Worm (Caenorhabditis elegans) whole organism, L4 larva: ENCODE measurements around the gene egl-43.

Experiments used
- F44E2.7 ChIP-seq: fragments of 200-800 bp; sonication (Bioruptor generic); IDR thresholded peaks from 2 replicates; pipeline ENCODE4 v2.1.2; 2022; ENCODE audit warnings: missing genetic modification characterization, missing compliant biosample characterization
- R02D3.7 ChIP-seq: fragments of 150-350 bp; sonication (generic microtip); optimal IDR thresholded peaks from 3 replicates; lab custom pipeline; 2014; ENCODE audit warnings: missing biosample characterization, missing genetic modification characterization
- T26A8.4 ChIP-seq: fragments of 200-800 bp; sonication (Bioruptor generic); IDR thresholded peaks from 2 replicates; pipeline ENCODE4 v1.3.6; 2022; ENCODE audit warnings: missing genetic modification characterization, missing compliant biosample characterization
- Y105C5A.15 ChIP-seq: fragments of 200-800 bp; sonication (Bioruptor generic); IDR thresholded peaks from 2 replicates; pipeline ENCODE4 v1.3.6; 2022; ENCODE audit warnings: missing genetic modification characterization, missing compliant biosample characterization
- Y48G9A.11 ChIP-seq: fragments of 200-800 bp; sonication (Bioruptor generic); IDR thresholded peaks from 2 replicates; pipeline ENCODE4 v1.3.6; 2022; ENCODE audit warnings: missing genetic modification reagents, missing genetic modification characterization, missing compliant biosample characterization
- Y75B8A.6 ChIP-seq: fragments of 200-800 bp; sonication (Bioruptor generic); IDR thresholded peaks from 2 replicates; pipeline ENCODE4 v1.3.6; 2022; ENCODE audit warnings: missing genetic modification reagents, missing genetic modification characterization, missing compliant biosample characterization
- ZK337.2 ChIP-seq: fragments of 200-800 bp; sonication (Bioruptor generic); IDR thresholded peaks from 2 replicates; pipeline ENCODE4 v1.3.6; 2022; ENCODE audit warnings: missing genetic modification reagents, missing genetic modification characterization, missing compliant biosample characterization
- aha-1 ChIP-seq: fragments of 150-350 bp; peaks from one replicate; lab custom pipeline; 2014; ENCODE audit warnings: missing biosample characterization, missing genetic modification characterization
- ceh-28 ChIP-seq: fragments of 150-350 bp; optimal IDR thresholded peaks from 2 replicates; lab custom pipeline; 2014; ENCODE audit warnings: missing biosample characterization, missing genetic modification reagents, missing genetic modification characterization
- daf-12 ChIP-seq: fragments of 150-350 bp; optimal IDR thresholded peaks from 2 replicates; lab custom pipeline; 2014; ENCODE audit warnings: missing biosample characterization, missing genetic modification reagents, missing genetic modification characterization
- daf-19 ChIP-seq: fragments of 200-800 bp; sonication (Bioruptor generic); conservative IDR thresholded peaks from 2 replicates; pipeline ENCODE4 v1.3.6; 2022; ENCODE audit warnings: missing genetic modification characterization, missing compliant biosample characterization
- duxl-1 ChIP-seq: sonication (generic microtip); optimal IDR thresholded peaks from 2 replicates; lab custom pipeline; 2016; ENCODE audit warnings: mild to moderate bottlenecking, missing genetic modification characterization, moderate library complexity, missing compliant biosample characterization; ENCODE audit not compliant: poor library complexity
- dve-1 ChIP-seq: sonication (generic microtip); optimal IDR thresholded peaks from 2 replicates; lab custom pipeline; 2017; ENCODE audit warnings: antibody characterized with exemption, mild to moderate bottlenecking, missing genetic modification characterization, missing compliant biosample characterization; ENCODE audit not compliant: insufficient read depth
- egl-27 ChIP-seq: sonication (generic microtip); optimal IDR thresholded peaks from 3 replicates; lab custom pipeline; 2017; ENCODE audit warnings: missing biosample characterization, missing genetic modification reagents, missing genetic modification characterization
- gei-8 ChIP-seq: fragments of 200-800 bp; sonication (Bioruptor generic); optimal IDR thresholded peaks from 2 replicates; lab custom pipeline; 2018; ENCODE audit warnings: mild to moderate bottlenecking, missing genetic modification characterization, missing compliant biosample characterization
- hif-1 ChIP-seq, 2 experiments: sonication (generic microtip); optimal IDR thresholded peaks; 2 replicates each; lab custom pipeline; 2016 to 2017; ENCODE audit warnings: missing compliant biosample characterization in 2 of 2, missing genetic modification characterization in 2 of 2, missing genetic modification reagents in 2 of 2, missing genotype in 2 of 2, mild to moderate bottlenecking in 1 of 2
- hlh-11 ChIP-seq: fragments of 200-800 bp; sonication (Bioruptor generic); optimal IDR thresholded peaks from 2 replicates; lab custom pipeline; 2018; ENCODE audit warnings: mild to moderate bottlenecking, missing genetic modification characterization, missing compliant biosample characterization
- hmg-1.1 ChIP-seq: fragments of 200-800 bp; sonication (Bioruptor generic); IDR thresholded peaks from 2 replicates; pipeline ENCODE4 v1.3.6; 2022; ENCODE audit warnings: missing genetic modification reagents, missing genetic modification characterization, missing compliant biosample characterization
- lim-7 ChIP-seq: fragments of 200-800 bp; sonication (Bioruptor generic); IDR thresholded peaks from 2 replicates; pipeline ENCODE4 v1.3.6; 2022; ENCODE audit warnings: missing genetic modification characterization, missing compliant biosample characterization
- lin-1 ChIP-seq: fragments of 200-800 bp; sonication (Bioruptor generic); IDR thresholded peaks from 2 replicates; pipeline ENCODE4 v1.3.6; 2022; ENCODE audit warnings: missing genetic modification reagents, missing genetic modification characterization, missing compliant biosample characterization
- lin-39 ChIP-seq: fragments of 150-350 bp; optimal IDR thresholded peaks from 2 replicates; lab custom pipeline; 2014; ENCODE audit warnings: missing biosample characterization, missing genetic modification reagents, missing genetic modification characterization
- madf-5 ChIP-seq, 2 experiments: fragments of 200-800 bp; sonication (Bioruptor generic); IDR thresholded peaks; 2 replicates each; pipeline ENCODE4 v1.3.6; 2022; ENCODE audit warnings: missing compliant biosample characterization in 2 of 2, missing genetic modification characterization in 2 of 2
- mdl-1 ChIP-seq, 2 experiments: fragments of 150-350 bp in 1 of 2; sonication (generic microtip) in 1 of 2; optimal IDR thresholded peaks; 2 replicates each; lab custom pipeline; 2014 to 2017; ENCODE audit warnings: missing biosample characterization in 2 of 2, missing genetic modification characterization in 2 of 2
- mep-1 ChIP-seq: fragments of 150-350 bp; sonication (generic microtip); optimal IDR thresholded peaks from 3 replicates; lab custom pipeline; 2014; ENCODE audit warnings: missing biosample characterization, missing genetic modification characterization
- nhr-10 ChIP-seq: fragments of 150-350 bp; optimal IDR thresholded peaks from 2 replicates; lab custom pipeline; 2014; ENCODE audit warnings: missing biosample characterization, missing genetic modification characterization
- nhr-102 ChIP-seq: sonication (generic microtip); optimal IDR thresholded peaks from 2 replicates; lab custom pipeline; 2016; ENCODE audit warnings: mild to moderate bottlenecking, missing genetic modification characterization, moderate library complexity, missing compliant biosample characterization
- nhr-111 ChIP-seq: fragments of 200-800 bp; sonication (Bioruptor generic); optimal IDR thresholded peaks from 2 replicates; lab custom pipeline; 2018; ENCODE audit warnings: mild to moderate bottlenecking, missing genetic modification characterization, missing compliant biosample characterization
- nhr-237 ChIP-seq: sonication (generic microtip); optimal IDR thresholded peaks from 2 replicates; lab custom pipeline; 2017; ENCODE audit warnings: missing biosample characterization, missing genetic modification characterization
- nhr-41 ChIP-seq: fragments of 200-800 bp; sonication (Bioruptor generic); IDR thresholded peaks from 2 replicates; pipeline ENCODE4 v1.3.6; 2022; ENCODE audit warnings: missing genetic modification reagents, missing genetic modification characterization, missing compliant biosample characterization
- nhr-76 ChIP-seq: fragments of 150-350 bp; optimal IDR thresholded peaks from 2 replicates; lab custom pipeline; 2014; ENCODE audit warnings: missing biosample characterization, missing genetic modification characterization
- nhr-77 ChIP-seq: fragments of 150-350 bp; optimal IDR thresholded peaks from 2 replicates; lab custom pipeline; 2014; ENCODE audit warnings: missing biosample characterization, missing genetic modification characterization
- pha-4 ChIP-seq, 2 experiments: fragments of 150-350 bp in 1 of 2; fragments of 200-800 bp in 1 of 2; sonication (Bioruptor generic) in 1 of 2; IDR thresholded peaks in 1 of 2; optimal IDR thresholded peaks in 1 of 2; 2 replicates each; pipeline versions ENCODE4 v1.3.6 to Lab custom; 2014 to 2022; ENCODE audit warnings: missing genetic modification characterization in 2 of 2, missing genetic modification reagents in 2 of 2, missing biosample characterization in 1 of 2, missing compliant biosample characterization in 1 of 2
- saeg-2 ChIP-seq: fragments of 200-800 bp; sonication (Bioruptor generic); IDR thresholded peaks from 2 replicates; pipeline ENCODE4 v1.3.6; 2022; ENCODE audit warnings: missing genetic modification reagents, missing genetic modification characterization, missing compliant biosample characterization
- sdz-12 ChIP-seq: fragments of 200-800 bp; sonication (Bioruptor generic); optimal IDR thresholded peaks from 2 replicates; lab custom pipeline; 2018; ENCODE audit warnings: mild to moderate bottlenecking, missing genetic modification characterization, missing compliant biosample characterization
- snpc-1.2 ChIP-seq: fragments of 200-800 bp; sonication (Bioruptor generic); IDR thresholded peaks from 2 replicates; pipeline ENCODE4 v1.3.6; 2022; ENCODE audit warnings: missing genetic modification reagents, missing genetic modification characterization, missing compliant biosample characterization
- spr-1 ChIP-seq: sonication (generic microtip); optimal IDR thresholded peaks from 2 replicates; lab custom pipeline; 2016; ENCODE audit warnings: mild to moderate bottlenecking, missing genetic modification characterization, missing compliant biosample characterization
- tra-1 ChIP-seq: fragments of 200-800 bp; sonication (Bioruptor generic); IDR thresholded peaks from 2 replicates; pipeline ENCODE4 v1.3.6; 2022; ENCODE audit warnings: missing genetic modification reagents, missing genetic modification characterization, missing compliant biosample characterization
- unc-39 ChIP-seq: sonication (generic microtip); optimal IDR thresholded peaks from 2 replicates; lab custom pipeline; 2017; ENCODE audit warnings: missing biosample characterization, missing genetic modification characterization
- unc-62 ChIP-seq, 3 experiments: fragments of 150-350 bp in 1 of 3; sonication (generic microtip); optimal IDR thresholded peaks in 2 of 3; peaks in 1 of 3; 1 replicate in 1 of 3; 2 replicates in 2 of 3; lab custom pipeline; 2014 to 2017; ENCODE audit warnings: missing biosample characterization in 3 of 3, missing genetic modification characterization in 3 of 3, missing genetic modification reagents in 3 of 3, missing genotype in 1 of 3
- vab-7 ChIP-seq: fragments of 200-800 bp; sonication (Bioruptor generic); IDR thresholded peaks from 2 replicates; pipeline ENCODE4 v1.3.6; 2022; ENCODE audit warnings: missing genetic modification reagents, missing genetic modification characterization, missing compliant biosample characterization
- zag-1 ChIP-seq: fragments of 150-350 bp; optimal IDR thresholded peaks from 2 replicates; lab custom pipeline; 2014; ENCODE audit warnings: missing biosample characterization, missing genetic modification characterization
- zip-11 ChIP-seq: fragments of 200-800 bp; sonication (Bioruptor generic); IDR thresholded peaks from 2 replicates; pipeline ENCODE4 v1.3.6; 2022; ENCODE audit warnings: missing genetic modification characterization, missing compliant biosample characterization

The egl-43 gene

ce11 chrII:10001065-10001464 lies 46.1 kb downstream of the egl-43 start, which contains the start of gene nlt-1 (continued):
- no peak for TF ChIP-seq daf-12 (tag; lab: Kevin White, UChicago)
- no peak for TF ChIP-seq lin-39 (tag; lab: Kevin White, UChicago)
- TF ChIP-seq vab-7 (GFP tag; lab: Robert Waterston, UW): no peak
- TF ChIP-seq hif-1 (tag; optimal IDR thresholded peaks at IDR 0.05; lab: Kevin White, UChicago): no peak
- no peak for TF ChIP-seq daf-19 (GFP tag; lab: Robert Waterston, UW)
- TF ChIP-seq nhr-41: no peak; the same call in 1 of the 2 replicates
- TF ChIP-seq nhr-111 (GFP tag; lab: Kevin White, UChicago): no peak
- no peak for TF ChIP-seq duxl-1
- TF ChIP-seq aha-1 (tag; lab: Kevin White, UChicago): no peak
- peak; percentile 44 for TF ChIP-seq mep-1 (tag; lab: Kevin White, UChicago)
- no peak for TF ChIP-seq sdz-12 (GFP tag; lab: Kevin White, UChicago)
- TF ChIP-seq Y105C5A.15: no peak
- peak; percentile 57 for TF ChIP-seq nhr-10
- no peak for TF ChIP-seq F44E2.7 (GFP tag; lab: Robert Waterston, UW)
- TF ChIP-seq nhr-102: peak; percentile 55
- peak in 1 of 2 experiments; percentile 55 for TF ChIP-seq mdl-1 (tag; optimal IDR thresholded peaks at IDR 0.05; lab: Kevin White, UChicago)
- no peak for TF ChIP-seq nhr-237 (tag; lab: Kevin White, UChicago)
- no peak for TF ChIP-seq T26A8.4
- TF ChIP-seq zag-1: no peak
- no peak for TF ChIP-seq pha-4 (GFP tag; IDR thresholded peaks at IDR 0.05; lab: Robert Waterston, UW)
- TF ChIP-seq pha-4 (tag; optimal IDR thresholded peaks at IDR 0.05; lab: Kevin White, UChicago): no peak
- TF ChIP-seq lin-1 (GFP tag; lab: Robert Waterston, UW): 0 out of 2 replicates have a peak, but pooled peaks have one; percentile 44
- TF ChIP-seq hmg-1.1: no peak
- no peak for TF ChIP-seq snpc-1.2 (GFP tag; lab: Robert Waterston, UW)
- TF ChIP-seq ZK337.2 (GFP tag; lab: Robert Waterston, UW): no peak
- no peak for TF ChIP-seq Y75B8A.6
- TF ChIP-seq madf-5 (GFP tag; IDR thresholded peaks at IDR 0.05; lab: Robert Waterston, UW): no peak
- TF ChIP-seq zip-11 (GFP tag; lab: Robert Waterston, UW): no peak
- no peak for TF ChIP-seq egl-27
- peak; percentile 86 for TF ChIP-seq hlh-11
- no peak for TF ChIP-seq Y48G9A.11 (GFP tag; lab: Robert Waterston, UW)
- TF ChIP-seq nhr-77 (tag; lab: Kevin White, UChicago): peak; percentile 93
- TF ChIP-seq nhr-76: no peak
- TF ChIP-seq dve-1 (tag; lab: Kevin White, UChicago): peak; percentile 81
- no peak for TF ChIP-seq unc-39
- no peak for TF ChIP-seq gei-8 (GFP tag; lab: Kevin White, UChicago)
- peak; percentile 72; the same call in 1 of the 2 replicates for TF ChIP-seq tra-1 (GFP tag; lab: Robert Waterston, UW)
- TF ChIP-seq saeg-2: no peak
- no peak for TF ChIP-seq R02D3.7 (tag; lab: Kevin White, UChicago)
- no peak for TF ChIP-seq lim-7 (GFP tag; lab: Robert Waterston, UW)
- no peak for TF ChIP-seq ceh-28
- TF ChIP-seq, all 104 proteins: peak for 22

- TF ChIP-seq unc-62 (GFP tag; optimal IDR thresholded peaks at IDR 0.05 in 1 of 2; lab: Kevin White, UChicago) (peak in 1 of 2 experiments; percentile 7), unc-62 (tag; optimal IDR thresholded peaks at IDR 0.05; lab: Kevin White, UChicago) (no peak), spr-1 (tag; lab: Kevin White, UChicago) (no peak)
- TF ChIP-seq, all 104 proteins: peak for 1
These were observed 46.6 kb downstream of the egl-43 start, which contains the start of gene ZK892.3 for ce11 chrII:10001546-10001945. TSS of gene ZK892.3 (plus strand) at chrII:10001846.
